Worm (Caenorhabditis elegans) whole organism, midembryonic: ENCODE results near the gene clec-126.
"Not testable (repeated sequence)": the region's sequence is repeated elsewhere in the genome, so short reads cannot be mapped to it uniquely, and the experiment has no call there.

Experiments used
- T22C8.4 ChIP-seq: fragments of 200-800 bp; sonication (Bioruptor generic); IDR thresholded peaks from 2 replicates; pipeline ENCODE4 v1.3.6; 2022; ENCODE audit warnings: missing genetic modification characterization, missing compliant biosample characterization
- cog-1 ChIP-seq: sonication (generic microtip); optimal IDR thresholded peaks from 2 replicates; lab custom pipeline; 2016; ENCODE audit warnings: missing genetic modification characterization, missing compliant biosample characterization
- flt-1 ChIP-seq: fragments of 200-800 bp; sonication (Bioruptor generic); IDR thresholded peaks from 2 replicates; pipeline ENCODE4 v1.3.6; 2022; ENCODE audit warnings: missing genetic modification characterization, missing compliant biosample characterization
- klf-2 ChIP-seq: fragments of 200-800 bp; sonication (Bioruptor generic); conservative IDR thresholded peaks from 2 replicates; pipeline ENCODE4 v1.3.6; 2022; ENCODE audit warnings: missing genetic modification reagents, missing genetic modification characterization, missing compliant biosample characterization
- med-1 ChIP-seq: sonication (generic microtip); optimal IDR thresholded peaks from 2 replicates; lab custom pipeline; 2017; ENCODE audit warnings: missing genetic modification characterization, mild to moderate bottlenecking, missing compliant biosample characterization, antibody characterized with exemption, missing genetic modification reagents; ENCODE audit not compliant: insufficient read depth
- ref-1 ChIP-seq: fragments of 200-800 bp; sonication (Bioruptor generic); conservative IDR thresholded peaks from 2 replicates; pipeline ENCODE4 v1.3.6; 2022; ENCODE audit warnings: missing genetic modification reagents, missing genetic modification characterization, missing compliant biosample characterization
- tab-1 ChIP-seq: fragments of 200-800 bp; sonication (Bioruptor generic); IDR thresholded peaks from 2 replicates; pipeline ENCODE4 v1.3.6; 2022; ENCODE audit warnings: missing genetic modification characterization, missing compliant biosample characterization
- ztf-23 ChIP-seq: fragments of 200-800 bp; sonication (Bioruptor generic); IDR thresholded peaks from 2 replicates; pipeline ENCODE4 v1.3.6; 2022; ENCODE audit warnings: missing genetic modification reagents, missing genetic modification characterization, missing compliant biosample characterization
- ztf-29 ChIP-seq: fragments of 200-800 bp; sonication (Bioruptor generic); IDR thresholded peaks from 2 replicates; pipeline ENCODE4 v1.3.6; 2022; ENCODE audit warnings: missing genetic modification reagents, missing genetic modification characterization, missing compliant biosample characterization

- TF ChIP-seq T22C8.4 (GFP tag; lab: Robert Waterston, UW); ref-1 (GFP tag; lab: Robert Waterston, UW); flt-1 (GFP tag; lab: Robert Waterston, UW); cog-1 (tag; lab: Kevin White, UChicago); tab-1 (GFP tag; lab: Robert Waterston, UW); ztf-29; med-1 (GFP tag; lab: Kevin White, UChicago); ztf-23; klf-2: not testable (repeated sequence)
Observed at ce11 chrII:3490797-3491196, 28.5 kb upstream of the clec-126 start, which contains the start of gene fbxb-112.
